Worm (Caenorhabditis elegans) whole organism, early embryonic: Measurements from ENCODE around the gene dhs-16.

Experiments used
- F13C5.2 ChIP-seq: sonication (generic microtip); optimal IDR thresholded peaks from 2 replicates; lab custom pipeline; 2017; ENCODE audit warnings: mild to moderate bottlenecking, missing genetic modification characterization, inconsistent platforms, missing compliant biosample characterization
- ama-1 ChIP-seq: fragments of 150-350 bp; optimal IDR thresholded peaks from 2 replicates; lab custom pipeline; 2014
- ets-7 ChIP-seq: sonication (generic microtip); optimal IDR thresholded peaks from 2 replicates; lab custom pipeline; 2016; ENCODE audit warnings: missing genotype, missing genetic modification characterization, missing compliant biosample characterization
- hmbx-1 ChIP-seq: sonication (generic microtip); optimal IDR thresholded peaks from 2 replicates; lab custom pipeline; 2016; ENCODE audit warnings: mild to moderate bottlenecking, missing genetic modification characterization, missing compliant biosample characterization
- pes-1 ChIP-seq: fragments of 200-800 bp; sonication (Bioruptor generic); IDR thresholded peaks from 2 replicates; pipeline ENCODE4 v1.3.6; 2022; ENCODE audit warnings: missing genetic modification reagents, missing genetic modification characterization, missing compliant biosample characterization
- sea-1 ChIP-seq: fragments of 200-800 bp; sonication (Bioruptor generic); conservative IDR thresholded peaks from 2 replicates; pipeline ENCODE4 v1.3.6; 2022; ENCODE audit warnings: missing genetic modification characterization, missing compliant biosample characterization

DNA sequence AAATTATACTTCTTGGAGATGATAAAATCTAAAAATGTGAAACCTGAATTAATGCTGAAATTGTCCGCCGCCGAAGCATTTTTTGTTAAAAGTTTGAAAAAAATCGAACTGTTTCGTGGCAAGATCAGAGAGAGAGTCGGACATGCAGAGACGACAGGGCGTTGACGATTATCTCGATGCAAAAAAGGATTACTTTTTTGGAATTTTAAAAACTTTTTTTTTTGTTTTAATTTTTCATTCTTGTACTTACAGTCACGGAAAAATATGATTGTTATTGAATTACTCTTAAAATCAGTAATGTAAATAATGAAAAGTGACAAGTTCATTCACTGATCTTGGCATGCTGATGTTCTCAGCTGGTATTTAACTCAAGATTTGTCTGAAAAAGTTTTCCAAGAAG lies 46.9 kb upstream of the dhs-16 start, which contains the start of the genes M03F8.5 and M03F8.7:
- no peak for TF ChIP-seq F13C5.2
- TF ChIP-seq ama-1 (lab: Kevin White, UChicago) = no peak
- TF ChIP-seq sea-1 (GFP tag; lab: Robert Waterston, UW) = no peak
- no peak for TF ChIP-seq pes-1 (GFP tag; lab: Robert Waterston, UW)
- no peak for TF ChIP-seq ets-7
- TF ChIP-seq hmbx-1 = no peak
